Worm (Caenorhabditis elegans) whole organism, young adult: Measurements from ENCODE around the gene F38H4.6.

Source experiments
- B0019.2 ChIP-seq: fragments of 200-800 bp; sonication (Bioruptor generic); conservative IDR thresholded peaks from 2 replicates; pipeline ENCODE4 v1.3.6; 2022; ENCODE audit warnings: missing genetic modification reagents, missing genetic modification characterization, missing compliant biosample characterization
- C06A6.2 ChIP-seq: fragments of 200-800 bp; sonication (Bioruptor generic); conservative IDR thresholded peaks from 2 replicates; pipeline ENCODE4 v1.3.6; 2022; ENCODE audit warnings: missing genetic modification characterization, missing compliant biosample characterization
- F23B12.7 ChIP-seq: sonication (generic microtip); optimal IDR thresholded peaks from 2 replicates; lab custom pipeline; 2017; ENCODE audit warnings: missing genetic modification characterization, mild to moderate bottlenecking, missing compliant biosample characterization, antibody characterized with exemption, moderate library complexity; ENCODE audit not compliant: insufficient read depth
- F39B2.1 ChIP-seq: fragments of 200-800 bp; sonication (Bioruptor generic); IDR thresholded peaks from 2 replicates; pipeline ENCODE4 v1.3.6; 2022; ENCODE audit warnings: missing genetic modification reagents, missing genetic modification characterization, missing compliant biosample characterization
- F57A8.1 ChIP-seq: fragments of 200-800 bp; sonication (Bioruptor generic); optimal IDR thresholded peaks from 2 replicates; lab custom pipeline; 2018; ENCODE audit warnings: mild to moderate bottlenecking, missing genetic modification characterization, moderate library complexity, missing compliant biosample characterization
- F57C9.4 ChIP-seq: sonication (generic microtip); optimal IDR thresholded peaks from 2 replicates; lab custom pipeline; 2017; ENCODE audit warnings: mild to moderate bottlenecking, missing genetic modification characterization, missing compliant biosample characterization
- Y79H2A.3 ChIP-seq: fragments of 200-800 bp; sonication (Bioruptor generic); conservative IDR thresholded peaks from 2 replicates; pipeline ENCODE4 v1.3.6; 2022; ENCODE audit warnings: missing genetic modification reagents, missing genetic modification characterization, missing compliant biosample characterization
- Y95B8A.8 ChIP-seq: fragments of 200-800 bp; sonication (Bioruptor generic); IDR thresholded peaks from 2 replicates; pipeline ENCODE4 v1.3.6; 2022; ENCODE audit warnings: missing genetic modification reagents, missing genetic modification characterization, missing compliant biosample characterization
- akir-1 ChIP-seq: fragments of 200-800 bp; sonication (Bioruptor generic); optimal IDR thresholded peaks from 2 replicates; lab custom pipeline; 2018; ENCODE audit warnings: mild to moderate bottlenecking, missing genetic modification characterization, moderate library complexity, missing compliant biosample characterization
- ama-1 ChIP-seq, 3 experiments: fragments of 150-350 bp in 1 of 3; sonication (generic microtip) in 2 of 3; optimal IDR thresholded peaks; 2 replicates each; lab custom pipeline; 2014 to 2018; ENCODE audit warnings: missing biosample characterization in 2 of 3, missing genetic modification characterization in 2 of 3, missing genetic modification reagents in 2 of 3
- athp-1 ChIP-seq: sonication (generic microtip); optimal IDR thresholded peaks from 2 replicates; lab custom pipeline; 2017; ENCODE audit warnings: mild to moderate bottlenecking, missing genetic modification characterization, missing compliant biosample characterization
- attf-6 ChIP-seq: fragments of 200-800 bp; sonication (Bioruptor generic); IDR thresholded peaks from 2 replicates; pipeline ENCODE4 v1.3.6; 2022; ENCODE audit warnings: missing genetic modification reagents, missing genetic modification characterization, missing compliant biosample characterization
- cebp-2 ChIP-seq: fragments of 200-800 bp; sonication (Bioruptor generic); IDR thresholded peaks from 2 replicates; pipeline ENCODE4 v1.3.6; 2022; ENCODE audit warnings: missing genetic modification characterization, missing compliant biosample characterization
- chd-7 ChIP-seq: sonication (generic microtip); optimal IDR thresholded peaks from 2 replicates; lab custom pipeline; 2016; ENCODE audit warnings: mild to moderate bottlenecking, missing genetic modification characterization, moderate library complexity, missing compliant biosample characterization
- dpff-1 ChIP-seq: sonication (generic microtip); optimal IDR thresholded peaks from 2 replicates; lab custom pipeline; 2017; ENCODE audit warnings: mild to moderate bottlenecking, missing genetic modification characterization, missing compliant biosample characterization
- dpl-1 ChIP-seq: fragments of 150-350 bp; optimal IDR thresholded peaks from 2 replicates; lab custom pipeline; 2014; ENCODE audit warnings: missing biosample characterization, missing genetic modification reagents, missing genetic modification characterization
- efl-1 ChIP-seq: fragments of 150-350 bp; optimal IDR thresholded peaks from 2 replicates; lab custom pipeline; 2014; ENCODE audit warnings: missing biosample characterization, missing genetic modification reagents, missing genetic modification characterization
- egl-44 ChIP-seq: fragments of 200-800 bp; sonication (Bioruptor generic); IDR thresholded peaks from 2 replicates; pipeline ENCODE4 v1.3.6; 2022; ENCODE audit warnings: missing genetic modification reagents, missing genetic modification characterization, missing compliant biosample characterization
- hlh-12 ChIP-seq: sonication (generic microtip); optimal IDR thresholded peaks from 2 replicates; lab custom pipeline; 2016; ENCODE audit warnings: missing genetic modification characterization, missing compliant biosample characterization
- hmg-1.2 ChIP-seq: fragments of 200-800 bp; sonication (Bioruptor generic); IDR thresholded peaks from 2 replicates; pipeline ENCODE4 v1.3.6; 2022; ENCODE audit warnings: missing genetic modification reagents, missing genetic modification characterization, missing compliant biosample characterization
- hmg-20 ChIP-seq: fragments of 200-800 bp; sonication (Bioruptor generic); IDR thresholded peaks from 2 replicates; pipeline ENCODE4 v1.3.6; 2022; ENCODE audit warnings: missing genetic modification reagents, missing genetic modification characterization, missing compliant biosample characterization
- hrde-1 ChIP-seq: sonication (generic microtip); optimal IDR thresholded peaks from 2 replicates; lab custom pipeline; 2016; ENCODE audit warnings: missing genetic modification characterization, mild to moderate bottlenecking, missing compliant biosample characterization, moderate library complexity, missing genotype, missing genetic modification reagents, borderline replicate concordance
- hsf-1 ChIP-seq: fragments of 200-800 bp; sonication (Bioruptor generic); IDR thresholded peaks from 2 replicates; pipeline ENCODE4 v1.3.6; 2022; ENCODE audit warnings: missing genetic modification reagents, missing genetic modification characterization, missing compliant biosample characterization
- lin-35 ChIP-seq, 3 experiments: fragments of 150-350 bp in 2 of 3; sonication (generic microtip) in 1 of 3; optimal IDR thresholded peaks; 2 replicates each; lab custom pipeline; 2014 to 2018; ENCODE audit warnings: missing biosample characterization in 3 of 3, missing genetic modification characterization in 3 of 3, missing genetic modification reagents in 3 of 3
- lin-54 ChIP-seq: fragments of 200-800 bp; sonication (Bioruptor generic); optimal IDR thresholded peaks from 2 replicates; lab custom pipeline; 2018; ENCODE audit warnings: mild to moderate bottlenecking, missing genetic modification characterization, missing compliant biosample characterization
- lir-1 ChIP-seq: fragments of 200-800 bp; sonication (Bioruptor generic); conservative IDR thresholded peaks from 2 replicates; pipeline ENCODE4 v1.3.6; 2022; ENCODE audit warnings: missing genetic modification reagents, missing genetic modification characterization, missing compliant biosample characterization
- lsl-1 ChIP-seq: fragments of 200-800 bp; sonication (Bioruptor generic); optimal IDR thresholded peaks from 2 replicates; lab custom pipeline; 2018; ENCODE audit warnings: mild to moderate bottlenecking, missing genetic modification characterization, moderate library complexity, missing compliant biosample characterization
- madf-6 ChIP-seq: fragments of 200-800 bp; sonication (Bioruptor generic); IDR thresholded peaks from 2 replicates; pipeline ENCODE4 v1.3.6; 2022; ENCODE audit warnings: missing genetic modification reagents, missing genetic modification characterization, missing compliant biosample characterization
- madf-8 ChIP-seq: fragments of 200-800 bp; sonication (Bioruptor generic); conservative IDR thresholded peaks from 2 replicates; pipeline ENCODE4 v1.3.6; 2022; ENCODE audit warnings: missing genetic modification reagents, missing genetic modification characterization, missing compliant biosample characterization
- mcd-1 ChIP-seq: fragments of 200-800 bp; sonication (Bioruptor generic); IDR thresholded peaks from 2 replicates; pipeline ENCODE4 v1.3.6; 2022; ENCODE audit warnings: missing genetic modification reagents, missing genetic modification characterization, missing compliant biosample characterization
- mxl-1 ChIP-seq: sonication (generic microtip); optimal IDR thresholded peaks from 2 replicates; lab custom pipeline; 2016; ENCODE audit warnings: missing genetic modification characterization, missing compliant biosample characterization
- nfya-2 ChIP-seq: fragments of 200-800 bp; sonication (Bioruptor generic); IDR thresholded peaks from 2 replicates; pipeline ENCODE4 v1.3.6; 2022; ENCODE audit warnings: missing genetic modification reagents, missing genetic modification characterization, missing compliant biosample characterization
- nhr-27 ChIP-seq: fragments of 200-800 bp; sonication (Bioruptor generic); optimal IDR thresholded peaks from 2 replicates; lab custom pipeline; 2018; ENCODE audit warnings: mild to moderate bottlenecking, missing genetic modification characterization, moderate library complexity, missing compliant biosample characterization
- nhr-90 ChIP-seq: sonication (generic microtip); optimal IDR thresholded peaks from 2 replicates; lab custom pipeline; 2016; ENCODE audit warnings: missing genotype, mild to moderate bottlenecking, missing genetic modification characterization, missing compliant biosample characterization
- pbrm-1 ChIP-seq: fragments of 200-800 bp; sonication (Bioruptor generic); IDR thresholded peaks from 2 replicates; pipeline ENCODE4 v1.3.6; 2022; ENCODE audit warnings: missing genetic modification reagents, missing genetic modification characterization, missing compliant biosample characterization
- rec-8 ChIP-seq, 2 experiments: sonication (generic microtip); optimal IDR thresholded peaks; 2 replicates each; lab custom pipeline; 2016; ENCODE audit warnings: mild to moderate bottlenecking in 2 of 2, missing genetic modification characterization in 2 of 2, missing genetic modification reagents in 2 of 2, missing genotype in 2 of 2, missing biosample characterization in 1 of 2, missing compliant biosample characterization in 1 of 2, moderate library complexity in 1 of 2
- sdz-38 ChIP-seq: sonication (generic microtip); optimal IDR thresholded peaks from 2 replicates; lab custom pipeline; 2016; ENCODE audit warnings: missing genotype, missing genetic modification characterization, missing compliant biosample characterization
- snpc-1.1 ChIP-seq: sonication (generic microtip); optimal IDR thresholded peaks from 2 replicates; lab custom pipeline; 2017; ENCODE audit warnings: missing genetic modification characterization, mild to moderate bottlenecking, missing compliant biosample characterization, antibody characterized with exemption, moderate library complexity, missing genotype, missing genetic modification reagents; ENCODE audit not compliant: insufficient read depth
- snpc-4 ChIP-seq, 5 experiments: fragments of 150-350 bp in 1 of 5; sonication (generic microtip) in 4 of 5; optimal IDR thresholded peaks; 2 replicates each; lab custom pipeline; 2014 to 2018; ENCODE audit warnings: missing genetic modification characterization in 5 of 5, missing biosample characterization in 3 of 5, antibody characterized with exemption in 2 of 5, mild to moderate bottlenecking in 2 of 5, missing compliant biosample characterization in 2 of 5, missing genotype in 2 of 5, moderate library complexity in 2 of 5, missing genetic modification reagents in 1 of 5
- somi-1 ChIP-seq: fragments of 200-800 bp; sonication (Bioruptor generic); optimal IDR thresholded peaks from 2 replicates; lab custom pipeline; 2018; ENCODE audit warnings: mild to moderate bottlenecking, missing genetic modification characterization, missing compliant biosample characterization
- tlf-1 ChIP-seq: fragments of 200-800 bp; sonication (Bioruptor generic); optimal IDR thresholded peaks from 2 replicates; lab custom pipeline; 2018; ENCODE audit warnings: mild to moderate bottlenecking, missing genetic modification characterization, missing compliant biosample characterization
- zim-3 ChIP-seq: sonication (generic microtip); optimal IDR thresholded peaks from 2 replicates; lab custom pipeline; 2017; ENCODE audit warnings: mild to moderate bottlenecking, missing genetic modification characterization, moderate library complexity, missing compliant biosample characterization
- ztf-3 ChIP-seq: fragments of 200-800 bp; sonication (Bioruptor generic); optimal IDR thresholded peaks from 2 replicates; lab custom pipeline; 2018; ENCODE audit warnings: mild to moderate bottlenecking, missing genetic modification characterization, missing compliant biosample characterization

F38H4.6 gene

DNA sequence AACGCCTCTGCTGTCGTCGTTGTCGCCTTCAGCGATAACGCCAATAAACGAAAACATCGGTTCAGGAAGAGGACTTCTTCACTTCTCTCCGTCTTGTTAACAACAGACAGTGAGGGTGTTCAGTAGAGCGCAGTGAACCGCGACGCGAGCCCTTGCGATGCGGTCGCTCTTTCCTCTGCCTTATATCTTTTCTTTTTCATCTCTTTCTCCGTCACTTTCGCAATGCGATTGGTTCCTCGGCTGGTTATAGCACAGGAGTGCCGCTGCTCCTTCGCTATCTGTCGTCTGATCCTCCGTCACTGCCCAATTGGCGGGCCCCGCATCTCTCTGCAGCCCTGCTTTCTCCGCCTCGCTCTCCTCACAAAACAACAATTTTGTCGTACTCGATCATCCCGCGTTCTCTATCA lies 9.5 kb upstream of the F38H4.6 start (continued):
- TF ChIP-seq snpc-4 (GFP tag; optimal IDR thresholded peaks at IDR 0.05; lab: Kevin White, UChicago) (no peak), snpc-4 (tag; optimal IDR thresholded peaks at IDR 0.05; lab: Kevin White, UChicago) (peak in 2 of 4 experiments; percentile 21 to 27), sdz-38 (tag; lab: Kevin White, UChicago) (no peak), snpc-1.1 (tag; lab: Kevin White, UChicago) (no peak), lir-1 (GFP tag; lab: Robert Waterston, UW) (no peak; the same call in 1 of the 2 replicates), athp-1 (tag; lab: Kevin White, UChicago) (peak; percentile 20), lin-54 (no peak), hsf-1 (GFP tag; lab: Robert Waterston, UW) (no peak), Y79H2A.3 (GFP tag; lab: Robert Waterston, UW) (no peak), rec-8 (tag; optimal IDR thresholded peaks at IDR 0.05; lab: Kevin White, UChicago) (no peak)

DNA sequence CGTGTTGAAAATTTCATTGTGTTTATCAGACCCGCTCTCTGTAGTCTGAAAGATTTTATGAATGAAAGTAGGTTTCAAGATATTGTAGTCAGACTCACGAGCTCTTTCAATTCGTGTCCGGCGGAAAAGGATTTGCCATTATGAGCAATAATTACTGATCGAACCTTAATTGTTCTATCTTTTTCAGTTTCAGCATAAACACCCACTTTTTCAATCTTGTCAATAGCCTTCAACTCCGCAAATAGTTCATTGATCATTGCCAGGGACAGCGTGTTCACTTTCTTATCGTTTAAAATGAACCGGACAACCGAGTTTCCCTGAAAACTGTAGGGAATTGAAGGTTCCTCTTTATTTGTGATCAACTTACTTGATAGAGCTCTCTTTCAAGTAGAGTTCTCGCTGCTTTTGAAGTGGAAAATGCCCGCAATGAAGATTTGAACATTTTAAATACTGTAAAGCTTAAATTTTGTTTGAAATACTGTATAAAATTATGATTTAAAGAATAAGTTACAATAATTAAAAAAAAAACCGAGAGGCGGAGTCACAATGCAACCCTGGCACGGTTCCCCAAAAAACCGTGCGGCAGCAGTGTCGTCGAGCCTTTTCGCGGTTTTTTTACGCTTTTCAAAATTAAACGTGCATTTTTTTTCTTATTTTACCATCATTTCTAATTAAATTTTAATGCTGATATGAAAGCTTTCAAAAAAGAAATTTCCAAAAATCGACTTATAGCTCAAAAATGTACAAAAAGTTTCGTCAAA lies 8.4 kb upstream of the F38H4.6 start, which contains the start of gene ech-2:
ech-2 (minus strand) TSS at position 452 of the 761 bp plus-strand sequence.
- no peak for TF ChIP-seq hlh-12
- TF ChIP-seq pbrm-1 (GFP tag; lab: Robert Waterston, UW): no peak
- no peak for TF ChIP-seq ztf-3 (GFP tag; lab: Kevin White, UChicago)
- TF ChIP-seq dpl-1 (GFP tag; lab: Kevin White, UChicago): peak; percentile 3
- TF ChIP-seq lin-35 (GFP tag; optimal IDR thresholded peaks at IDR 0.05; lab: Kevin White, UChicago): peak in 1 of 3 experiments; percentile 31
- no peak for TF ChIP-seq dpff-1 (tag; lab: Kevin White, UChicago)
- no peak for TF ChIP-seq mxl-1
- TF ChIP-seq hrde-1 (tag; lab: Kevin White, UChicago): no peak
- peak; percentile 7 for TF ChIP-seq lin-54
- no peak for TF ChIP-seq Y95B8A.8 (GFP tag; lab: Robert Waterston, UW)
- TF ChIP-seq snpc-1.1 (tag; lab: Kevin White, UChicago): no peak
- TF ChIP-seq efl-1 (GFP tag; lab: Kevin White, UChicago): peak; percentile 66
- no peak for TF ChIP-seq egl-44 (GFP tag; lab: Robert Waterston, UW)
- no peak for TF ChIP-seq hsf-1 (GFP tag; lab: Robert Waterston, UW)
- TF ChIP-seq madf-8 (GFP tag; lab: Robert Waterston, UW): no peak
- TF ChIP-seq nhr-90 (tag; lab: Kevin White, UChicago): no peak
- TF ChIP-seq lsl-1 (GFP tag; lab: Kevin White, UChicago): peak; percentile 27
- TF ChIP-seq rec-8 (tag; optimal IDR thresholded peaks at IDR 0.05; lab: Kevin White, UChicago): no peak
- no peak for TF ChIP-seq somi-1 (GFP tag; lab: Kevin White, UChicago)
- no peak for TF ChIP-seq hmg-1.2
- no peak for TF ChIP-seq nhr-27 (tag; lab: Kevin White, UChicago)
- TF ChIP-seq mcd-1 (GFP tag; lab: Robert Waterston, UW): peak; percentile 45
- TF ChIP-seq F57C9.4 (tag; lab: Kevin White, UChicago): no peak
- TF ChIP-seq F23B12.7: no peak
- TF ChIP-seq attf-6 (GFP tag; lab: Robert Waterston, UW): no peak
- no peak for TF ChIP-seq cebp-2 (GFP tag; lab: Robert Waterston, UW)
- TF ChIP-seq ama-1 (optimal IDR thresholded peaks at IDR 0.05; lab: Kevin White, UChicago): no peak
- no peak for TF ChIP-seq ama-1 (GFP tag; optimal IDR thresholded peaks at IDR 0.05; lab: Kevin White, UChicago)
- TF ChIP-seq zim-3 (tag; lab: Kevin White, UChicago): no peak
- TF ChIP-seq chd-7 (tag; lab: Kevin White, UChicago): no peak
- peak; percentile 41; the same call in 1 of the 2 replicates for TF ChIP-seq madf-6 (GFP tag; lab: Robert Waterston, UW)
- no peak for TF ChIP-seq C06A6.2
- no peak for TF ChIP-seq hmg-20 (GFP tag; lab: Robert Waterston, UW)
- TF ChIP-seq nfya-2 (GFP tag; lab: Robert Waterston, UW): no peak
- TF ChIP-seq tlf-1 (GFP tag; lab: Kevin White, UChicago): no peak
- TF ChIP-seq B0019.2 (GFP tag; lab: Robert Waterston, UW): no peak
- no peak for TF ChIP-seq F57A8.1 (GFP tag; lab: Kevin White, UChicago)
- no peak for TF ChIP-seq F39B2.1 (GFP tag; lab: Robert Waterston, UW)
- TF ChIP-seq akir-1 (GFP tag; lab: Kevin White, UChicago): no peak
